Fruit fly (Drosophila melanogaster) whole organism, embryonic: Measurements from ENCODE around the gene Pex11c.

Experiments used
- Atf-2 ChIP-seq: fragments of 200-800 bp; sonication (Bioruptor generic); optimal IDR thresholded peaks from 2 replicates; lab custom pipeline; 2016; ENCODE audit warnings: missing biosample characterization, missing genetic modification characterization
- Awh ChIP-seq: fragments of 200-800 bp; sonication (Bioruptor generic); IDR thresholded peaks from 2 replicates; pipeline ENCODE4, ENCODE4 v1.3.6; 2022; ENCODE audit warnings: missing biosample characterization, missing genetic modification characterization
- Bteb2 ChIP-seq: fragments of 200-800 bp; sonication (Bioruptor generic); optimal IDR thresholded peaks from 2 replicates; lab custom pipeline; 2016; ENCODE audit warnings: missing biosample characterization, missing genetic modification characterization
- CG10209 ChIP-seq: fragments of 200-800 bp; sonication (Bioruptor generic); optimal IDR thresholded peaks from 3 replicates; lab custom pipeline; 2017; ENCODE audit warnings: missing biosample characterization, mild to moderate bottlenecking, missing genetic modification characterization, missing genetic modification reagents
- CG10321 ChIP-seq: fragments of 200-800 bp; sonication (Bioruptor generic); IDR thresholded peaks from 2 replicates; pipeline ENCODE4 v1.3.6; 2022; ENCODE audit warnings: missing biosample characterization, missing genetic modification characterization
- CG10654 ChIP-seq: fragments of 200-800 bp; sonication (Bioruptor generic); optimal IDR thresholded peaks from 2 replicates; lab custom pipeline; 2016; ENCODE audit warnings: missing biosample characterization, missing genetic modification characterization
- CG11560 ChIP-seq: fragments of 200-800 bp; sonication (Bioruptor generic); IDR thresholded peaks from 3 replicates; pipeline ENCODE4 v1.3.6; 2022; ENCODE audit warnings: missing biosample characterization, missing genetic modification characterization
- CG14965 ChIP-seq: fragments of 200-800 bp; sonication (Bioruptor generic); optimal IDR thresholded peaks from 2 replicates; lab custom pipeline; 2016; ENCODE audit warnings: missing biosample characterization, missing genetic modification characterization, borderline replicate concordance
- CG15269 ChIP-seq: fragments of 200-800 bp; sonication (Bioruptor generic); optimal IDR thresholded peaks from 2 replicates; lab custom pipeline; 2018; ENCODE audit warnings: missing biosample characterization, mild to moderate bottlenecking, missing genetic modification characterization, moderate library complexity
- CG15514 ChIP-seq: fragments of 200-800 bp; sonication (Bioruptor generic); optimal IDR thresholded peaks from 3 replicates; lab custom pipeline; 2017; ENCODE audit warnings: missing biosample characterization, missing genetic modification characterization, mild to moderate bottlenecking, moderate library complexity, missing genetic modification reagents
- CG15696 ChIP-seq: fragments of 200-800 bp; sonication (Bioruptor generic); optimal IDR thresholded peaks from 2 replicates; lab custom pipeline; 2019; ENCODE audit warnings: missing biosample characterization, mild to moderate bottlenecking, missing genetic modification characterization, moderate library complexity
- CG17829 ChIP-seq: fragments of 200-800 bp; optimal IDR thresholded peaks from 2 replicates; lab custom pipeline; 2019; ENCODE audit warnings: missing biosample characterization, mild to moderate bottlenecking, missing genetic modification characterization, moderate library complexity
- CG2678 ChIP-seq: fragments of 200-800 bp; sonication (Bioruptor generic); optimal IDR thresholded peaks from 3 replicates; lab custom pipeline; 2019; ENCODE audit warnings: missing biosample characterization, mild to moderate bottlenecking, missing genetic modification characterization, moderate library complexity
- CG2889 ChIP-seq: fragments of 200-800 bp; sonication (Bioruptor generic); IDR thresholded peaks from 3 replicates; pipeline ENCODE4 v1.3.6; 2022; ENCODE audit warnings: missing biosample characterization, missing genetic modification characterization
- CG30020 ChIP-seq: fragments of 200-800 bp; optimal IDR thresholded peaks from 2 replicates; lab custom pipeline; 2019; ENCODE audit warnings: missing biosample characterization, mild to moderate bottlenecking, missing genetic modification characterization, moderate library complexity
- CG30403 ChIP-seq: fragments of 200-800 bp; sonication (Bioruptor generic); optimal IDR thresholded peaks from 3 replicates; lab custom pipeline; 2016; ENCODE audit warnings: missing biosample characterization, missing genetic modification characterization
- CG33557 ChIP-seq: fragments of 200-800 bp; sonication (Bioruptor generic); optimal IDR thresholded peaks from 2 replicates; lab custom pipeline; 2019; ENCODE audit warnings: missing biosample characterization, mild to moderate bottlenecking, missing genetic modification characterization, moderate library complexity
- CG34224 ChIP-seq: fragments of 200-800 bp; sonication (Bioruptor generic); IDR thresholded peaks from 3 replicates; pipeline ENCODE4 v1.3.6; 2022; ENCODE audit warnings: missing biosample characterization, missing genetic modification characterization; ENCODE audit not compliant: partially characterized antibody
- CG4328 ChIP-seq: fragments of 200-800 bp; sonication (Bioruptor generic); optimal IDR thresholded peaks from 3 replicates; lab custom pipeline; 2017; ENCODE audit warnings: missing biosample characterization, missing genetic modification reagents, missing genetic modification characterization
- CG7745 ChIP-seq: fragments of 200-800 bp; sonication (Bioruptor generic); optimal IDR thresholded peaks from 2 replicates; lab custom pipeline; 2018; ENCODE audit warnings: missing biosample characterization, mild to moderate bottlenecking, missing genetic modification characterization, moderate library complexity
- CG7786 ChIP-seq: fragments of 200-800 bp; sonication (Bioruptor generic); optimal IDR thresholded peaks from 2 replicates; lab custom pipeline; 2016; ENCODE audit warnings: missing biosample characterization, missing genetic modification characterization
- CG9817 ChIP-seq: fragments of 200-800 bp; sonication (Bioruptor generic); optimal IDR thresholded peaks from 2 replicates; lab custom pipeline; 2018; ENCODE audit warnings: missing biosample characterization, mild to moderate bottlenecking, missing genetic modification characterization, moderate library complexity
- CG9932 ChIP-seq: fragments of 200-800 bp; sonication (Bioruptor generic); IDR thresholded peaks from 2 replicates; pipeline ENCODE4 v1.3.6; 2022; ENCODE audit warnings: missing biosample characterization, missing genetic modification characterization
- CHES-1-like ChIP-seq: fragments of 200-800 bp; sonication (Bioruptor generic); optimal IDR thresholded peaks from 2 replicates; lab custom pipeline; 2016; ENCODE audit warnings: missing biosample characterization, missing genetic modification characterization
- Dip3 ChIP-seq: fragments of 200-800 bp; sonication (Bioruptor generic); optimal IDR thresholded peaks from 3 replicates; lab custom pipeline; 2016; ENCODE audit warnings: missing biosample characterization, missing genetic modification characterization
- Drgx ChIP-seq: fragments of 200-800 bp; sonication (Bioruptor generic); IDR thresholded peaks from 2 replicates; pipeline ENCODE4 v1.3.6; 2022; ENCODE audit warnings: missing biosample characterization, missing genetic modification characterization
- Gsc ChIP-seq: fragments of 200-800 bp; sonication (Bioruptor generic); IDR thresholded peaks from 2 replicates; pipeline ENCODE4 v1.3.6; 2022; ENCODE audit warnings: missing biosample characterization, missing genetic modification characterization
- Hand ChIP-seq: fragments of 200-800 bp; sonication (Bioruptor generic); optimal IDR thresholded peaks from 2 replicates; lab custom pipeline; 2017; ENCODE audit warnings: mild to moderate bottlenecking, missing biosample characterization, missing genetic modification reagents, missing genetic modification characterization
- Hr39 ChIP-seq: fragments of >200 bp; optimal IDR thresholded peaks from 2 replicates; lab custom pipeline; 2017
- Max ChIP-seq: fragments of 200-800 bp; sonication (Bioruptor generic); optimal IDR thresholded peaks from 2 replicates; lab custom pipeline; 2016; ENCODE audit warnings: missing biosample characterization, mild to moderate bottlenecking, missing genetic modification characterization
- Myb ChIP-seq: fragments of 200-800 bp; sonication (Bioruptor generic); optimal IDR thresholded peaks from 2 replicates; lab custom pipeline; 2016; ENCODE audit warnings: missing biosample characterization, missing genetic modification characterization
- Opbp ChIP-seq: fragments of 200-800 bp; sonication (Bioruptor generic); IDR thresholded peaks from 3 replicates; pipeline ENCODE4 v1.3.6; 2022; ENCODE audit warnings: missing biosample characterization, missing genetic modification characterization; ENCODE audit not compliant: partially characterized antibody
- Taf1 ChIP-seq: fragments of 200-800 bp; sonication (Bioruptor generic); IDR thresholded peaks from 2 replicates; pipeline ENCODE4 v1.3.6; 2022; ENCODE audit warnings: missing biosample characterization, missing genetic modification characterization
- Xbp1 ChIP-seq: fragments of 200-800 bp; sonication (Bioruptor generic); optimal IDR thresholded peaks from 3 replicates; lab custom pipeline; 2016; ENCODE audit warnings: missing biosample characterization, mild to moderate bottlenecking, missing genetic modification characterization
- al ChIP-seq: fragments of 200-800 bp; sonication (Bioruptor generic); IDR thresholded peaks from 2 replicates; pipeline ENCODE4 v1.3.6; 2022; ENCODE audit warnings: missing biosample characterization, missing genetic modification characterization
- dimm ChIP-seq: fragments of 200-800 bp; sonication (Bioruptor generic); IDR thresholded peaks from 2 replicates; pipeline ENCODE4 v1.3.6; 2022; ENCODE audit warnings: missing biosample characterization, missing genetic modification characterization
- dm ChIP-seq: fragments of 200-800 bp; sonication (Bioruptor generic); optimal IDR thresholded peaks from 3 replicates; lab custom pipeline; 2016; ENCODE audit warnings: missing biosample characterization, missing genetic modification characterization
- esg ChIP-seq: fragments of 200-800 bp; sonication (Bioruptor generic); conservative IDR thresholded peaks from 2 replicates; pipeline ENCODE4 v1.3.6; 2022; ENCODE audit warnings: missing biosample characterization, missing genetic modification characterization
- fd96Cb ChIP-seq: fragments of 200-800 bp; sonication (Bioruptor generic); optimal IDR thresholded peaks from 2 replicates; lab custom pipeline; 2018; ENCODE audit warnings: missing biosample characterization, mild to moderate bottlenecking, missing genetic modification characterization, moderate library complexity
- fru ChIP-seq: fragments of >200 bp; optimal IDR thresholded peaks from 2 replicates; lab custom pipeline; 2017
- gcm ChIP-seq: fragments of 200-800 bp; sonication (Bioruptor generic); optimal IDR thresholded peaks from 2 replicates; lab custom pipeline; 2019; ENCODE audit warnings: missing biosample characterization, mild to moderate bottlenecking, missing genetic modification characterization, moderate library complexity
- gcm2 ChIP-seq: fragments of 200-800 bp; sonication (Bioruptor generic); optimal IDR thresholded peaks from 2 replicates; lab custom pipeline; 2016; ENCODE audit warnings: missing biosample characterization, missing genetic modification characterization
- grn ChIP-seq: fragments of 200-800 bp; sonication (Bioruptor generic); optimal IDR thresholded peaks from 3 replicates; lab custom pipeline; 2017; ENCODE audit warnings: missing biosample characterization, missing genetic modification characterization
- hb ChIP-seq: fragments of 200-800 bp; sonication (Bioruptor generic); IDR thresholded peaks from 3 replicates; pipeline ENCODE4 v1.3.6; 2022; ENCODE audit warnings: missing biosample characterization, missing genetic modification characterization; ENCODE audit not compliant: partially characterized antibody
- kah ChIP-seq: fragments of 200-800 bp; sonication (Bioruptor generic); optimal IDR thresholded peaks from 2 replicates; lab custom pipeline; 2018; ENCODE audit warnings: missing biosample characterization, mild to moderate bottlenecking, missing genetic modification characterization
- mam ChIP-seq: fragments of 200-800 bp; sonication (Bioruptor generic); optimal IDR thresholded peaks from 3 replicates; lab custom pipeline; 2016; ENCODE audit warnings: missing biosample characterization, missing genetic modification characterization
- nerfin-1 ChIP-seq: fragments of 200-800 bp; sonication (Bioruptor generic); optimal IDR thresholded peaks from 3 replicates; lab custom pipeline; 2019; ENCODE audit warnings: missing biosample characterization, mild to moderate bottlenecking, missing genetic modification characterization, moderate library complexity
- nmo ChIP-seq: fragments of 200-800 bp; sonication (Bioruptor generic); optimal IDR thresholded peaks from 2 replicates; lab custom pipeline; 2018; ENCODE audit warnings: missing biosample characterization, mild to moderate bottlenecking, missing genetic modification characterization, moderate library complexity
- psq ChIP-seq: fragments of 200-800 bp; sonication (Bioruptor generic); optimal IDR thresholded peaks from 2 replicates; lab custom pipeline; 2017; ENCODE audit warnings: missing biosample characterization, missing genetic modification characterization
- tup ChIP-seq: fragments of 200-800 bp; sonication (Bioruptor generic); optimal IDR thresholded peaks from 2 replicates; lab custom pipeline; 2016; ENCODE audit warnings: missing biosample characterization, mild to moderate bottlenecking, missing genetic modification characterization, moderate library complexity
- vnd ChIP-seq: fragments of 200-800 bp; sonication (Bioruptor generic); IDR thresholded peaks from 3 replicates; pipeline ENCODE4 v1.3.6; 2022; ENCODE audit warnings: missing biosample characterization, missing genetic modification characterization; ENCODE audit not compliant: partially characterized antibody
- yki ChIP-seq: fragments of >200 bp; optimal IDR thresholded peaks from 3 replicates; lab custom pipeline; 2018

Pex11c gene

dm6 chr3R:23295360-23295772 lies 37.2 kb downstream of the Pex11c start (continued):
- peak; percentile 50 for TF ChIP-seq kah (GFP tag; lab: Kevin White, UChicago)
- TF ChIP-seq CG7786 (GFP tag; lab: Kevin White, UChicago) = no peak
- TF ChIP-seq CG11560 (tag; lab: Robert Waterston, UW) = no peak
- TF ChIP-seq CG30403 = no peak
- TF ChIP-seq CG4328 (GFP tag; lab: Kevin White, UChicago) = no peak
- TF ChIP-seq CG7745 (tag; lab: Kevin White, UChicago) = no peak
- TF ChIP-seq CG2889 (GFP tag; lab: Robert Waterston, UW) = no peak
- no peak for TF ChIP-seq dimm (GFP tag; lab: Robert Waterston, UW)
- TF ChIP-seq Opbp (GFP tag; lab: Robert Waterston, UW) = peak; percentile 76
- TF ChIP-seq CG15269 (tag; lab: Kevin White, UChicago) = no peak
- TF ChIP-seq dm (GFP tag; lab: Kevin White, UChicago) = peak; percentile 8
- no peak for TF ChIP-seq Gsc (GFP tag; lab: Robert Waterston, UW)
- no peak for TF ChIP-seq tup
- TF ChIP-seq gcm2 = no peak
- no peak for TF ChIP-seq Bteb2 (GFP tag; lab: Kevin White, UChicago)
- TF ChIP-seq Atf-2 (GFP tag; lab: Kevin White, UChicago) = no peak
- peak; percentile 32 for TF ChIP-seq CG33557
- TF ChIP-seq CG10654 (GFP tag; lab: Kevin White, UChicago) = no peak
- TF ChIP-seq Dip3 (GFP tag; lab: Kevin White, UChicago) = no peak
- TF ChIP-seq Hand = peak; percentile 5
- TF ChIP-seq CG17829 (tag; lab: Kevin White, UChicago) = peak; percentile 49
- no peak for TF ChIP-seq CG30020
- no peak for TF ChIP-seq Max (GFP tag; lab: Kevin White, UChicago)
- TF ChIP-seq CG10321 (GFP tag; lab: Robert Waterston, UW) = peak; percentile 60; the same call in 1 of the 2 replicates
- peak; percentile 52; the same call in 1 of the 2 replicates for TF ChIP-seq Drgx (GFP tag; lab: Robert Waterston, UW)
- no peak for TF ChIP-seq Hr39 (lab: Kevin White, UChicago)
- TF ChIP-seq Xbp1 (GFP tag; lab: Kevin White, UChicago) = no peak
- TF ChIP-seq fd96Cb (tag; lab: Kevin White, UChicago) = no peak
- TF ChIP-seq al = no peak
- no peak for TF ChIP-seq Taf1
- no peak for TF ChIP-seq mam (GFP tag; lab: Kevin White, UChicago)
- no peak; the same call in 1 of the 2 replicates for TF ChIP-seq Awh (GFP tag; lab: Robert Waterston, UW)
- no peak for TF ChIP-seq psq (GFP tag; lab: Kevin White, UChicago)
- TF ChIP-seq CG34224 (GFP tag; lab: Robert Waterston, UW) = no peak
- peak; percentile 1 for TF ChIP-seq yki (lab: Kevin White, UChicago)
- TF ChIP-seq gcm (GFP tag; lab: Kevin White, UChicago) = peak; percentile 19
- TF ChIP-seq grn (GFP tag; lab: Kevin White, UChicago) = peak; percentile 91
- no peak for TF ChIP-seq hb (GFP tag; lab: Robert Waterston, UW)
- TF ChIP-seq CG2678 (tag; lab: Kevin White, UChicago) = peak; percentile 11
- no peak for TF ChIP-seq CHES-1-like
- TF ChIP-seq vnd = no peak
- no peak for TF ChIP-seq CG15696 (tag; lab: Kevin White, UChicago)
- peak; percentile 6; the same call in 1 of the 2 replicates for TF ChIP-seq CG9932
- TF ChIP-seq fru = no peak
- TF ChIP-seq esg (GFP tag; lab: Robert Waterston, UW) = no peak
- TF ChIP-seq CG9817 (tag; lab: Kevin White, UChicago) = no peak
- peak; percentile 8 for TF ChIP-seq CG15514 (GFP tag; lab: Kevin White, UChicago)
- no peak for TF ChIP-seq CG10209 (GFP tag; lab: Kevin White, UChicago)
- no peak for TF ChIP-seq CG14965 (GFP tag; lab: Kevin White, UChicago)
- peak; percentile 95 for TF ChIP-seq nerfin-1
- TF ChIP-seq nmo (GFP tag; lab: Kevin White, UChicago) = peak; percentile 29
- TF ChIP-seq Myb (GFP tag; lab: Kevin White, UChicago) = no peak
